Worm (Caenorhabditis elegans) whole organism, L3 larva: ENCODE results near the gene srr-1.

Experiments used
- R02D3.7 ChIP-seq: fragments of 150-350 bp; optimal IDR thresholded peaks from 2 replicates; lab custom pipeline; 2014; ENCODE audit warnings: missing biosample characterization, missing genetic modification characterization
- ZK546.5 ChIP-seq: sonication (generic microtip); optimal IDR thresholded peaks from 2 replicates; lab custom pipeline; 2017; ENCODE audit warnings: missing biosample characterization, missing genetic modification characterization
- ama-1 ChIP-seq: fragments of 150-350 bp; optimal IDR thresholded peaks from 2 replicates; lab custom pipeline; 2018
- ceh-16 ChIP-seq: sonication (generic microtip); optimal IDR thresholded peaks from 2 replicates; lab custom pipeline; 2017; ENCODE audit warnings: missing biosample characterization, missing genetic modification characterization
- ceh-28 ChIP-seq: fragments of 150-350 bp; optimal IDR thresholded peaks from 2 replicates; lab custom pipeline; 2014; ENCODE audit warnings: missing biosample characterization, missing genetic modification reagents, missing genetic modification characterization
- egl-27 ChIP-seq: sonication (generic microtip); optimal IDR thresholded peaks from 4 replicates; lab custom pipeline; 2017; ENCODE audit warnings: missing biosample characterization, missing genetic modification reagents, missing genetic modification characterization
- elt-1 ChIP-seq: fragments of 150-350 bp; optimal IDR thresholded peaks from 2 replicates; lab custom pipeline; 2014; ENCODE audit warnings: missing biosample characterization, missing genetic modification characterization
- elt-2 ChIP-seq: sonication (generic microtip); optimal IDR thresholded peaks from 2 replicates; lab custom pipeline; 2016; ENCODE audit warnings: missing genetic modification reagents, mild to moderate bottlenecking, missing genetic modification characterization, missing compliant biosample characterization
- elt-3 ChIP-seq, 3 experiments: fragments of 150-350 bp in 1 of 3; sonication (generic microtip) in 2 of 3; optimal IDR thresholded peaks; 2 replicates in 2 of 3; 4 replicates in 1 of 3; lab custom pipeline; 2014 to 2017; ENCODE audit warnings: missing biosample characterization in 3 of 3, missing genetic modification characterization in 3 of 3
- eor-1 ChIP-seq, 2 experiments: fragments of 150-350 bp; optimal IDR thresholded peaks; 2 replicates each; lab custom pipeline; 2014 to 2018; ENCODE audit warnings: missing biosample characterization in 2 of 2, missing genetic modification characterization in 2 of 2
- fkh-2 ChIP-seq: fragments of 150-350 bp; optimal IDR thresholded peaks from 2 replicates; lab custom pipeline; 2014; ENCODE audit warnings: missing biosample characterization, missing genetic modification reagents, missing genetic modification characterization
- hmg-11 ChIP-seq: sonication (generic microtip); optimal IDR thresholded peaks from 2 replicates; lab custom pipeline; 2016; ENCODE audit warnings: missing genetic modification characterization, missing compliant biosample characterization
- jun-1 ChIP-seq: fragments of 150-350 bp; optimal IDR thresholded peaks from 2 replicates; lab custom pipeline; 2014; ENCODE audit warnings: missing biosample characterization, missing genetic modification reagents, missing genetic modification characterization
- lin-39 ChIP-seq: fragments of 150-350 bp; optimal IDR thresholded peaks from 2 replicates; lab custom pipeline; 2018; ENCODE audit warnings: missing biosample characterization, missing genetic modification reagents, missing genetic modification characterization
- lsy-12 ChIP-seq: sonication (generic microtip); optimal IDR thresholded peaks from 2 replicates; lab custom pipeline; 2016; ENCODE audit warnings: mild to moderate bottlenecking, missing genetic modification characterization, missing compliant biosample characterization
- mdl-1 ChIP-seq: fragments of 150-350 bp; optimal IDR thresholded peaks from 2 replicates; lab custom pipeline; 2014; ENCODE audit warnings: missing biosample characterization, missing genetic modification characterization
- nfya-1 ChIP-seq: sonication (generic microtip); optimal IDR thresholded peaks from 2 replicates; lab custom pipeline; 2017; ENCODE audit warnings: missing genetic modification characterization, mild to moderate bottlenecking, missing compliant biosample characterization, antibody characterized with exemption, moderate library complexity; ENCODE audit not compliant: insufficient read depth
- nhr-11 ChIP-seq: fragments of 150-350 bp; optimal IDR thresholded peaks from 2 replicates; lab custom pipeline; 2014; ENCODE audit warnings: missing biosample characterization, missing genetic modification characterization
- nhr-12 ChIP-seq: fragments of 150-350 bp; optimal IDR thresholded peaks from 2 replicates; lab custom pipeline; 2014; ENCODE audit warnings: missing biosample characterization, missing genetic modification characterization
- nhr-23 ChIP-seq: fragments of 150-350 bp; optimal IDR thresholded peaks from 2 replicates; lab custom pipeline; 2014; ENCODE audit warnings: missing biosample characterization, missing genetic modification reagents, missing genetic modification characterization
- nhr-25 ChIP-seq: sonication (generic microtip); optimal IDR thresholded peaks from 2 replicates; lab custom pipeline; 2017; ENCODE audit warnings: missing biosample characterization, missing genetic modification characterization
- nhr-28 ChIP-seq: fragments of 150-350 bp; optimal IDR thresholded peaks from 2 replicates; lab custom pipeline; 2014; ENCODE audit warnings: missing biosample characterization, missing genetic modification characterization
- nhr-43 ChIP-seq: sonication (generic microtip); optimal IDR thresholded peaks from 2 replicates; lab custom pipeline; 2016; ENCODE audit warnings: mild to moderate bottlenecking, missing genetic modification characterization, missing compliant biosample characterization; ENCODE audit not compliant: poor library complexity, severe bottlenecking
- nhr-76 ChIP-seq: fragments of 150-350 bp; sonication (generic microtip); optimal IDR thresholded peaks from 5 replicates; lab custom pipeline; 2014; ENCODE audit warnings: missing biosample characterization, missing genetic modification characterization
- nhr-77 ChIP-seq: fragments of 150-350 bp; optimal IDR thresholded peaks from 2 replicates; lab custom pipeline; 2014; ENCODE audit warnings: missing biosample characterization, missing genetic modification characterization
- pha-4 ChIP-seq: fragments of 150-350 bp; optimal IDR thresholded peaks from 2 replicates; lab custom pipeline; 2014; ENCODE audit warnings: missing biosample characterization, missing genetic modification reagents, missing genetic modification characterization
- pqm-1 ChIP-seq: fragments of 150-350 bp; optimal IDR thresholded peaks from 2 replicates; lab custom pipeline; 2017; ENCODE audit warnings: missing biosample characterization, missing genetic modification characterization, inconsistent platforms
- sea-2 ChIP-seq: fragments of 150-350 bp; sonication (generic microtip); optimal IDR thresholded peaks from 4 replicates; lab custom pipeline; 2014; ENCODE audit warnings: missing biosample characterization, missing genetic modification reagents, missing genetic modification characterization
- skn-1 ChIP-seq: fragments of 150-350 bp; optimal IDR thresholded peaks from 2 replicates; lab custom pipeline; 2014; ENCODE audit warnings: missing biosample characterization, missing genetic modification characterization
- snpc-4 ChIP-seq: fragments of 150-350 bp; optimal IDR thresholded peaks from 2 replicates; lab custom pipeline; 2014; ENCODE audit warnings: missing biosample characterization, missing genetic modification characterization
- tbx-2 ChIP-seq: sonication (generic microtip); optimal IDR thresholded peaks from 2 replicates; lab custom pipeline; 2016; ENCODE audit warnings: mild to moderate bottlenecking, missing genetic modification characterization, missing compliant biosample characterization
- unc-39 ChIP-seq: sonication (generic microtip); optimal IDR thresholded peaks from 4 replicates; lab custom pipeline; 2017; ENCODE audit warnings: missing biosample characterization, missing genetic modification characterization
- unc-62 ChIP-seq: fragments of 150-350 bp; sonication (generic microtip); optimal IDR thresholded peaks from 4 replicates; lab custom pipeline; 2014; ENCODE audit warnings: missing biosample characterization, missing genetic modification reagents, missing genetic modification characterization
- zag-1 ChIP-seq: fragments of 150-350 bp; optimal IDR thresholded peaks from 2 replicates; lab custom pipeline; 2014; ENCODE audit warnings: missing biosample characterization, missing genetic modification characterization
- ztf-4 ChIP-seq: fragments of 150-350 bp; optimal IDR thresholded peaks from 2 replicates; lab custom pipeline; 2014; ENCODE audit warnings: missing biosample characterization, missing genetic modification characterization

Gene srr-1

ce11 chrV:13082442-13083126 lies 29.0 kb upstream of the srr-1 start, which contains the start of gene C34B4.2:
Gene C34B4.2 (plus strand): TSS chrV:13083055.
- TF ChIP-seq elt-2 (tag; lab: Kevin White, UChicago), result peak; percentile 88
- TF ChIP-seq ama-1, result peak; percentile 29
- TF ChIP-seq elt-1 (tag; lab: Kevin White, UChicago), result peak; percentile 16
- peak; percentile 96 for TF ChIP-seq pha-4 (tag; lab: Kevin White, UChicago)
- peak; percentile 13 for TF ChIP-seq lsy-12
- peak; percentile 77 for TF ChIP-seq lin-39 (tag; lab: Kevin White, UChicago)
- TF ChIP-seq pqm-1 (tag; lab: Kevin White, UChicago), result peak; percentile 27
- peak; percentile 4 for TF ChIP-seq jun-1 (tag; lab: Kevin White, UChicago)
- no peak for TF ChIP-seq zag-1 (tag; lab: Kevin White, UChicago)
- TF ChIP-seq nhr-11 (tag; lab: Kevin White, UChicago), result peak; percentile 63
- TF ChIP-seq nhr-12 (tag; lab: Kevin White, UChicago), result no peak
- TF ChIP-seq nfya-1 (tag; lab: Kevin White, UChicago), result peak; percentile 60
- no peak for TF ChIP-seq skn-1
- TF ChIP-seq nhr-23 (tag; lab: Kevin White, UChicago), result no peak
- TF ChIP-seq tbx-2 (tag; lab: Kevin White, UChicago), result peak; percentile 53
- peak; percentile 5 for TF ChIP-seq nhr-43 (tag; lab: Kevin White, UChicago)

- TF ChIP-seq unc-39 (tag; lab: Kevin White, UChicago) (no peak), ceh-28 (tag; lab: Kevin White, UChicago) (peak; percentile 52), fkh-2 (no peak), nhr-77 (tag; lab: Kevin White, UChicago) (peak; percentile 19), ama-1 (no peak), nhr-76 (tag; lab: Kevin White, UChicago) (peak; percentile 3), nhr-12 (tag; lab: Kevin White, UChicago) (no peak), elt-3 (tag; optimal IDR thresholded peaks at IDR 0.05; lab: Kevin White, UChicago) (peak; percentile 39 to 80 (median 78)), mdl-1 (tag; lab: Kevin White, UChicago) (peak; percentile 84), hmg-11 (tag; lab: Kevin White, UChicago) (no peak), elt-1 (tag; lab: Kevin White, UChicago) (peak; percentile 91), ceh-16 (tag; lab: Kevin White, UChicago) (no peak), nhr-23 (tag; lab: Kevin White, UChicago) (peak; percentile 97), ZK546.5 (tag; lab: Kevin White, UChicago) (no peak), nhr-43 (tag; lab: Kevin White, UChicago) (peak; percentile 97), nhr-25 (peak; percentile 99), tbx-2 (tag; lab: Kevin White, UChicago) (peak; percentile 64), unc-62 (peak; percentile 55), lsy-12 (peak; percentile 62), nfya-1 (tag; lab: Kevin White, UChicago) (no peak), elt-2 (tag; lab: Kevin White, UChicago) (peak; percentile 66), jun-1 (tag; lab: Kevin White, UChicago) (peak; percentile 79), sea-2 (GFP tag; lab: Kevin White, UChicago) (no peak), pqm-1 (tag; lab: Kevin White, UChicago) (peak; percentile 64), R02D3.7 (peak; percentile 18)
Observed at ce11 chrV:13081197-13081747, 27.7 kb upstream of the srr-1 start.

ce11 chrV:13075432-13075831 lies 21.9 kb upstream of the srr-1 start:
- TF ChIP-seq sea-2 (GFP tag; lab: Kevin White, UChicago), result no peak
- no peak for TF ChIP-seq snpc-4
- TF ChIP-seq jun-1 (tag; lab: Kevin White, UChicago), result no peak
- no peak for TF ChIP-seq lsy-12
- TF ChIP-seq nhr-76 (tag; lab: Kevin White, UChicago), result no peak
- no peak for TF ChIP-seq elt-2 (tag; lab: Kevin White, UChicago)
- TF ChIP-seq lin-39 (tag; lab: Kevin White, UChicago), result no peak
- no peak for TF ChIP-seq egl-27 (tag; lab: Kevin White, UChicago)
- no peak for TF ChIP-seq fkh-2
- no peak for TF ChIP-seq mdl-1 (tag; lab: Kevin White, UChicago)
- TF ChIP-seq nhr-28, result no peak
- no peak for TF ChIP-seq eor-1 (tag; optimal IDR thresholded peaks at IDR 0.05; lab: Kevin White, UChicago)
- TF ChIP-seq ztf-4 (tag; lab: Kevin White, UChicago), result no peak
- no peak for TF ChIP-seq elt-1 (tag; lab: Kevin White, UChicago)
- TF ChIP-seq nhr-77 (tag; lab: Kevin White, UChicago), result no peak
- no peak for TF ChIP-seq elt-3 (tag; optimal IDR thresholded peaks at IDR 0.05; lab: Kevin White, UChicago)
- no peak for TF ChIP-seq pha-4 (tag; lab: Kevin White, UChicago)
- no peak for TF ChIP-seq unc-62
